Worm (Caenorhabditis elegans) whole organism, L3 larva: Measurements from ENCODE around the gene srw-144.

ENCODE experiments used
- ZK546.5 ChIP-seq: sonication (generic microtip); optimal IDR thresholded peaks from 2 replicates; lab custom pipeline; 2017; ENCODE audit warnings: missing biosample characterization, missing genetic modification characterization
- aly-2 ChIP-seq: fragments of 150-350 bp; optimal IDR thresholded peaks from 2 replicates; lab custom pipeline; 2014; ENCODE audit warnings: missing biosample characterization, missing genetic modification characterization
- ama-1 ChIP-seq: fragments of 150-350 bp; optimal IDR thresholded peaks from 2 replicates; lab custom pipeline; 2018
- ceh-28 ChIP-seq: fragments of 150-350 bp; optimal IDR thresholded peaks from 2 replicates; lab custom pipeline; 2014; ENCODE audit warnings: missing biosample characterization, missing genetic modification reagents, missing genetic modification characterization
- ceh-9 ChIP-seq: sonication (generic microtip); optimal IDR thresholded peaks from 2 replicates; lab custom pipeline; 2018; ENCODE audit warnings: missing biosample characterization, missing genetic modification characterization
- daf-12 ChIP-seq: fragments of 150-350 bp; optimal IDR thresholded peaks from 2 replicates; lab custom pipeline; 2014; ENCODE audit warnings: missing biosample characterization, missing genetic modification reagents, missing genetic modification characterization
- egl-27 ChIP-seq: sonication (generic microtip); optimal IDR thresholded peaks from 4 replicates; lab custom pipeline; 2017; ENCODE audit warnings: missing biosample characterization, missing genetic modification reagents, missing genetic modification characterization
- egl-5 ChIP-seq: fragments of 150-350 bp; optimal IDR thresholded peaks from 2 replicates; lab custom pipeline; 2017; ENCODE audit warnings: missing biosample characterization, missing genetic modification reagents, missing genetic modification characterization, inconsistent platforms
- elt-3 ChIP-seq, 3 experiments: fragments of 150-350 bp in 1 of 3; sonication (generic microtip) in 2 of 3; optimal IDR thresholded peaks; 2 replicates in 2 of 3; 4 replicates in 1 of 3; lab custom pipeline; 2014 to 2017; ENCODE audit warnings: missing biosample characterization in 3 of 3, missing genetic modification characterization in 3 of 3
- eor-1 ChIP-seq, 2 experiments: fragments of 150-350 bp; optimal IDR thresholded peaks; 2 replicates each; lab custom pipeline; 2014 to 2018; ENCODE audit warnings: missing biosample characterization in 2 of 2, missing genetic modification characterization in 2 of 2
- fkh-10 ChIP-seq: sonication (generic microtip); optimal IDR thresholded peaks from 2 replicates; lab custom pipeline; 2017; ENCODE audit warnings: missing biosample characterization, missing genetic modification reagents, missing genetic modification characterization
- fkh-2 ChIP-seq: fragments of 150-350 bp; optimal IDR thresholded peaks from 2 replicates; lab custom pipeline; 2014; ENCODE audit warnings: missing biosample characterization, missing genetic modification reagents, missing genetic modification characterization
- hmg-11 ChIP-seq: sonication (generic microtip); optimal IDR thresholded peaks from 2 replicates; lab custom pipeline; 2016; ENCODE audit warnings: missing genetic modification characterization, missing compliant biosample characterization
- jun-1 ChIP-seq: fragments of 150-350 bp; optimal IDR thresholded peaks from 2 replicates; lab custom pipeline; 2014; ENCODE audit warnings: missing biosample characterization, missing genetic modification reagents, missing genetic modification characterization
- lin-15B ChIP-seq: fragments of 150-350 bp; optimal IDR thresholded peaks from 2 replicates; lab custom pipeline; 2014; ENCODE audit warnings: missing biosample characterization, missing genetic modification characterization
- lin-39 ChIP-seq: fragments of 150-350 bp; optimal IDR thresholded peaks from 2 replicates; lab custom pipeline; 2018; ENCODE audit warnings: missing biosample characterization, missing genetic modification reagents, missing genetic modification characterization
- mml-1 ChIP-seq: fragments of 150-350 bp; sonication (generic microtip); optimal IDR thresholded peaks from 3 replicates; lab custom pipeline; 2014; ENCODE audit warnings: missing biosample characterization, missing genetic modification characterization
- nfya-1 ChIP-seq: sonication (generic microtip); optimal IDR thresholded peaks from 2 replicates; lab custom pipeline; 2017; ENCODE audit warnings: missing genetic modification characterization, mild to moderate bottlenecking, missing compliant biosample characterization, antibody characterized with exemption, moderate library complexity; ENCODE audit not compliant: insufficient read depth
- nhr-12 ChIP-seq: fragments of 150-350 bp; optimal IDR thresholded peaks from 2 replicates; lab custom pipeline; 2014; ENCODE audit warnings: missing biosample characterization, missing genetic modification characterization
- nhr-23 ChIP-seq: fragments of 150-350 bp; optimal IDR thresholded peaks from 2 replicates; lab custom pipeline; 2014; ENCODE audit warnings: missing biosample characterization, missing genetic modification reagents, missing genetic modification characterization
- nhr-237 ChIP-seq: fragments of 150-350 bp; optimal IDR thresholded peaks from 2 replicates; lab custom pipeline; 2014; ENCODE audit warnings: missing biosample characterization, missing genetic modification characterization
- nhr-28 ChIP-seq: fragments of 150-350 bp; optimal IDR thresholded peaks from 2 replicates; lab custom pipeline; 2014; ENCODE audit warnings: missing biosample characterization, missing genetic modification characterization
- nhr-43 ChIP-seq: sonication (generic microtip); optimal IDR thresholded peaks from 2 replicates; lab custom pipeline; 2016; ENCODE audit warnings: mild to moderate bottlenecking, missing genetic modification characterization, missing compliant biosample characterization; ENCODE audit not compliant: poor library complexity, severe bottlenecking
- nhr-76 ChIP-seq: fragments of 150-350 bp; sonication (generic microtip); optimal IDR thresholded peaks from 5 replicates; lab custom pipeline; 2014; ENCODE audit warnings: missing biosample characterization, missing genetic modification characterization
- nhr-77 ChIP-seq: fragments of 150-350 bp; optimal IDR thresholded peaks from 2 replicates; lab custom pipeline; 2014; ENCODE audit warnings: missing biosample characterization, missing genetic modification characterization
- pha-4 ChIP-seq: fragments of 150-350 bp; optimal IDR thresholded peaks from 2 replicates; lab custom pipeline; 2014; ENCODE audit warnings: missing biosample characterization, missing genetic modification reagents, missing genetic modification characterization
- pqm-1 ChIP-seq: fragments of 150-350 bp; optimal IDR thresholded peaks from 2 replicates; lab custom pipeline; 2017; ENCODE audit warnings: missing biosample characterization, missing genetic modification characterization, inconsistent platforms
- skn-1 ChIP-seq: fragments of 150-350 bp; optimal IDR thresholded peaks from 2 replicates; lab custom pipeline; 2014; ENCODE audit warnings: missing biosample characterization, missing genetic modification characterization
- snpc-4 ChIP-seq: fragments of 150-350 bp; optimal IDR thresholded peaks from 2 replicates; lab custom pipeline; 2014; ENCODE audit warnings: missing biosample characterization, missing genetic modification characterization
- tbx-2 ChIP-seq: sonication (generic microtip); optimal IDR thresholded peaks from 2 replicates; lab custom pipeline; 2016; ENCODE audit warnings: mild to moderate bottlenecking, missing genetic modification characterization, missing compliant biosample characterization
- unc-39 ChIP-seq: sonication (generic microtip); optimal IDR thresholded peaks from 4 replicates; lab custom pipeline; 2017; ENCODE audit warnings: missing biosample characterization, missing genetic modification characterization
- zag-1 ChIP-seq: fragments of 150-350 bp; optimal IDR thresholded peaks from 2 replicates; lab custom pipeline; 2014; ENCODE audit warnings: missing biosample characterization, missing genetic modification characterization
- ztf-11 ChIP-seq: fragments of 150-350 bp; optimal IDR thresholded peaks from 2 replicates; lab custom pipeline; 2014; ENCODE audit warnings: missing biosample characterization, missing genetic modification characterization
- ztf-4 ChIP-seq: fragments of 150-350 bp; optimal IDR thresholded peaks from 2 replicates; lab custom pipeline; 2014; ENCODE audit warnings: missing biosample characterization, missing genetic modification characterization

Gene srw-144

ce11 chrV:2993816-2994215 lies 33.0 kb upstream of the srw-144 start, which contains the start of gene srw-115:
Gene srw-115, minus strand, starts transcription at chrV:2993916.
- no peak for TF ChIP-seq nhr-43 (tag; lab: Kevin White, UChicago)
- TF ChIP-seq nhr-76 (tag; lab: Kevin White, UChicago): no peak
- no peak for TF ChIP-seq snpc-4 (tag; lab: Kevin White, UChicago)

ce11 chrV:2992060-2992459 lies 31.3 kb upstream of the srw-144 start:
- no peak for TF ChIP-seq ceh-9 (tag; lab: Kevin White, UChicago)
- no peak for TF ChIP-seq nhr-28 (tag; lab: Kevin White, UChicago)
- TF ChIP-seq snpc-4 (tag; lab: Kevin White, UChicago): no peak
- no peak for TF ChIP-seq ZK546.5 (tag; lab: Kevin White, UChicago)
- TF ChIP-seq nhr-77 (tag; lab: Kevin White, UChicago): no peak
- TF ChIP-seq nhr-23 (tag; lab: Kevin White, UChicago): no peak
- no peak for TF ChIP-seq lin-15B (tag; lab: Kevin White, UChicago)
- TF ChIP-seq elt-3 (tag; optimal IDR thresholded peaks at IDR 0.05; lab: Kevin White, UChicago): no peak
- TF ChIP-seq eor-1 (tag; optimal IDR thresholded peaks at IDR 0.05; lab: Kevin White, UChicago): no peak
- TF ChIP-seq nhr-12: no peak
- TF ChIP-seq ztf-4: no peak
- no peak for TF ChIP-seq daf-12 (tag; lab: Kevin White, UChicago)
- no peak for TF ChIP-seq pqm-1 (tag; lab: Kevin White, UChicago)
- no peak for TF ChIP-seq tbx-2
- no peak for TF ChIP-seq aly-2 (tag; lab: Kevin White, UChicago)
- no peak for TF ChIP-seq mml-1 (tag; lab: Kevin White, UChicago)
- no peak for TF ChIP-seq nfya-1 (tag; lab: Kevin White, UChicago)
- no peak for TF ChIP-seq skn-1 (tag; lab: Kevin White, UChicago)

- TF ChIP-seq zag-1 (tag; lab: Kevin White, UChicago) (no peak), ceh-9 (tag; lab: Kevin White, UChicago) (no peak), ztf-4 (no peak), ama-1 (lab: Kevin White, UChicago) (no peak), hmg-11 (no peak), daf-12 (tag; lab: Kevin White, UChicago) (no peak)
These were observed 30.7 kb upstream of the srw-144 start, which contains the start of gene srw-121 for ce11 chrV:2991485-2991884. Gene srw-121, minus strand, starts transcription at chrV:2991585.

ce11 chrV:2987407-2987806 lies 26.6 kb upstream of the srw-144 start, which contains the start of gene srh-85:
Gene srh-85, minus strand, starts transcription at chrV:2987507.
- no peak for TF ChIP-seq ztf-11
- no peak for TF ChIP-seq egl-27 (tag; lab: Kevin White, UChicago)
- TF ChIP-seq egl-5: no peak
- no peak for TF ChIP-seq zag-1 (tag; lab: Kevin White, UChicago)
- no peak for TF ChIP-seq lin-39
- no peak for TF ChIP-seq ceh-9 (tag; lab: Kevin White, UChicago)
- no peak for TF ChIP-seq fkh-10
- TF ChIP-seq daf-12 (tag; lab: Kevin White, UChicago): no peak
- no peak for TF ChIP-seq jun-1 (tag; lab: Kevin White, UChicago)
- TF ChIP-seq snpc-4 (tag; lab: Kevin White, UChicago): no peak

- TF ChIP-seq ceh-28 (tag; lab: Kevin White, UChicago) (no peak), ZK546.5 (tag; lab: Kevin White, UChicago) (no peak), nhr-237 (no peak), elt-3 (tag; optimal IDR thresholded peaks at IDR 0.05; lab: Kevin White, UChicago) (no peak), ceh-9 (tag; lab: Kevin White, UChicago) (no peak), fkh-2 (tag; lab: Kevin White, UChicago) (no peak), ztf-11 (no peak), pha-4 (tag; lab: Kevin White, UChicago) (no peak), unc-39 (tag; lab: Kevin White, UChicago) (no peak), ztf-4 (no peak)
- TF ChIP-seq, all 47 proteins: peak for 0
These were observed 24.5 kb upstream of the srw-144 start, which contains the start of gene srw-139 for ce11 chrV:2985309-2985708. Gene srw-139, minus strand, starts transcription at chrV:2985409.
